Worm (Caenorhabditis elegans) whole organism, late embryonic: ENCODE measurements around the gene inx-11.

Experiments used
- C08G9.2 ChIP-seq: sonication (generic microtip); optimal IDR thresholded peaks from 2 replicates; lab custom pipeline; 2016; ENCODE audit warnings: mild to moderate bottlenecking, missing genetic modification characterization, moderate library complexity, missing compliant biosample characterization
- C38D4.7 ChIP-seq: fragments of 200-800 bp; sonication (Bioruptor generic); optimal IDR thresholded peaks from 2 replicates; lab custom pipeline; 2018; ENCODE audit warnings: mild to moderate bottlenecking, missing genetic modification characterization, moderate library complexity, missing compliant biosample characterization
- F13H6.1 ChIP-seq: sonication (generic microtip); optimal IDR thresholded peaks from 2 replicates; lab custom pipeline; 2016; ENCODE audit warnings: missing genetic modification characterization, missing compliant biosample characterization
- K02D7.2 ChIP-seq: sonication (generic microtip); optimal IDR thresholded peaks from 2 replicates; lab custom pipeline; 2017; ENCODE audit warnings: mild to moderate bottlenecking, missing genetic modification characterization, missing compliant biosample characterization
- K09A11.1 ChIP-seq: sonication (generic microtip); optimal IDR thresholded peaks from 2 replicates; lab custom pipeline; 2017; ENCODE audit warnings: antibody characterized with exemption, mild to moderate bottlenecking, missing genetic modification characterization, missing compliant biosample characterization; ENCODE audit not compliant: insufficient read depth
- T23F11.4 ChIP-seq: fragments of 200-800 bp; sonication (Bioruptor generic); optimal IDR thresholded peaks from 2 replicates; lab custom pipeline; 2018; ENCODE audit warnings: mild to moderate bottlenecking, missing genetic modification characterization, missing compliant biosample characterization
- ahr-1 ChIP-seq: sonication (generic microtip); optimal IDR thresholded peaks from 2 replicates; lab custom pipeline; 2016; ENCODE audit warnings: missing genetic modification characterization, missing compliant biosample characterization
- ama-1 ChIP-seq: fragments of 150-350 bp; optimal IDR thresholded peaks from 2 replicates; lab custom pipeline; 2014
- ceh-2 ChIP-seq: sonication (generic microtip); optimal IDR thresholded peaks from 2 replicates; lab custom pipeline; 2016; ENCODE audit warnings: missing genotype, missing genetic modification characterization, missing compliant biosample characterization
- ceh-22 ChIP-seq: sonication (generic microtip); optimal IDR thresholded peaks from 2 replicates; lab custom pipeline; 2017; ENCODE audit warnings: missing biosample characterization, missing genetic modification characterization
- ceh-24 ChIP-seq: sonication (generic microtip); optimal IDR thresholded peaks from 2 replicates; lab custom pipeline; 2016; ENCODE audit warnings: mild to moderate bottlenecking, missing genetic modification characterization, missing compliant biosample characterization
- ceh-30 ChIP-seq: fragments of 150-350 bp; optimal IDR thresholded peaks from 2 replicates; lab custom pipeline; 2014; ENCODE audit warnings: missing biosample characterization, missing genetic modification characterization
- ceh-31 ChIP-seq: sonication (generic microtip); optimal IDR thresholded peaks from 2 replicates; lab custom pipeline; 2016; ENCODE audit warnings: missing genetic modification characterization, missing compliant biosample characterization
- ceh-34 ChIP-seq: sonication (generic microtip); optimal IDR thresholded peaks from 2 replicates; lab custom pipeline; 2016; ENCODE audit warnings: mild to moderate bottlenecking, missing genetic modification characterization, missing compliant biosample characterization
- ceh-45 ChIP-seq: fragments of 200-800 bp; sonication (Bioruptor generic); IDR thresholded peaks from 2 replicates; pipeline ENCODE4 v1.3.6; 2022; ENCODE audit warnings: missing genetic modification reagents, missing genetic modification characterization, missing compliant biosample characterization
- ceh-9 ChIP-seq: sonication (generic microtip); optimal IDR thresholded peaks from 2 replicates; lab custom pipeline; 2016; ENCODE audit warnings: mild to moderate bottlenecking, missing genetic modification characterization, inconsistent platforms, missing compliant biosample characterization
- che-1 ChIP-seq: sonication (generic microtip); optimal IDR thresholded peaks from 2 replicates; lab custom pipeline; 2016; ENCODE audit warnings: mild to moderate bottlenecking, missing genetic modification characterization, missing compliant biosample characterization
- dmd-4 ChIP-seq: sonication (generic microtip); optimal IDR thresholded peaks from 2 replicates; lab custom pipeline; 2016; ENCODE audit warnings: borderline replicate concordance, missing genetic modification characterization, missing compliant biosample characterization
- elt-4 ChIP-seq: sonication (generic microtip); optimal IDR thresholded peaks from 2 replicates; lab custom pipeline; 2016; ENCODE audit warnings: missing genetic modification characterization, missing compliant biosample characterization
- ets-4 ChIP-seq: sonication (generic microtip); optimal IDR thresholded peaks from 2 replicates; lab custom pipeline; 2016; ENCODE audit warnings: missing genetic modification characterization, missing compliant biosample characterization
- eyg-1 ChIP-seq: sonication (generic microtip); optimal IDR thresholded peaks from 2 replicates; lab custom pipeline; 2016; ENCODE audit warnings: missing genotype, missing genetic modification characterization, missing compliant biosample characterization
- fax-1 ChIP-seq: sonication (generic microtip); optimal IDR thresholded peaks from 2 replicates; lab custom pipeline; 2016; ENCODE audit warnings: missing genotype, missing genetic modification characterization, missing compliant biosample characterization
- fkh-6 ChIP-seq: sonication (generic microtip); optimal IDR thresholded peaks from 2 replicates; lab custom pipeline; 2016; ENCODE audit warnings: missing genetic modification characterization, missing compliant biosample characterization
- hlh-15 ChIP-seq: sonication (generic microtip); optimal IDR thresholded peaks from 2 replicates; lab custom pipeline; 2016; ENCODE audit warnings: missing genetic modification characterization, missing compliant biosample characterization
- hlh-6 ChIP-seq: sonication (generic microtip); optimal IDR thresholded peaks from 2 replicates; lab custom pipeline; 2016; ENCODE audit warnings: missing genotype, missing genetic modification characterization, missing compliant biosample characterization
- lim-6 ChIP-seq: sonication (generic microtip); optimal IDR thresholded peaks from 2 replicates; lab custom pipeline; 2016; ENCODE audit warnings: missing genetic modification characterization, missing compliant biosample characterization
- mec-3 ChIP-seq: sonication (generic microtip); optimal IDR thresholded peaks from 2 replicates; lab custom pipeline; 2016; ENCODE audit warnings: borderline replicate concordance, missing genetic modification characterization, missing compliant biosample characterization
- nfya-1 ChIP-seq: sonication (generic microtip); optimal IDR thresholded peaks from 2 replicates; lab custom pipeline; 2017; ENCODE audit warnings: missing genetic modification characterization, mild to moderate bottlenecking, missing compliant biosample characterization, antibody characterized with exemption, moderate library complexity
- nhr-11 ChIP-seq: fragments of 150-350 bp; optimal IDR thresholded peaks from 2 replicates; lab custom pipeline; 2014; ENCODE audit warnings: missing biosample characterization, missing genetic modification characterization
- npax-4 ChIP-seq: sonication (generic microtip); optimal IDR thresholded peaks from 2 replicates; lab custom pipeline; 2016; ENCODE audit warnings: missing genetic modification characterization, missing compliant biosample characterization
- odd-2 ChIP-seq: sonication (generic microtip); optimal IDR thresholded peaks from 2 replicates; lab custom pipeline; 2017; ENCODE audit warnings: antibody characterized with exemption, mild to moderate bottlenecking, missing genetic modification characterization, missing compliant biosample characterization
- pat-9 ChIP-seq: fragments of 200-800 bp; sonication (Bioruptor generic); optimal IDR thresholded peaks from 2 replicates; lab custom pipeline; 2018; ENCODE audit warnings: mild to moderate bottlenecking, missing genetic modification characterization, moderate library complexity, missing compliant biosample characterization
- pax-1 ChIP-seq: fragments of 150-350 bp; optimal IDR thresholded peaks from 2 replicates; lab custom pipeline; 2014; ENCODE audit warnings: missing biosample characterization, missing genetic modification characterization
- pha-4 ChIP-seq: fragments of 150-350 bp; optimal IDR thresholded peaks from 2 replicates; lab custom pipeline; 2018; ENCODE audit warnings: missing biosample characterization, missing genetic modification reagents, missing genetic modification characterization
- pros-1 ChIP-seq: fragments of 150-350 bp; optimal IDR thresholded peaks from 2 replicates; lab custom pipeline; 2014; ENCODE audit warnings: missing biosample characterization, missing genetic modification reagents, missing genetic modification characterization
- ref-2 ChIP-seq: sonication (generic microtip); optimal IDR thresholded peaks from 2 replicates; lab custom pipeline; 2016; ENCODE audit warnings: missing genetic modification characterization, missing compliant biosample characterization
- rnt-1 ChIP-seq: sonication (generic microtip); optimal IDR thresholded peaks from 2 replicates; lab custom pipeline; 2016; ENCODE audit warnings: missing genetic modification characterization, missing compliant biosample characterization
- sdc-2 ChIP-seq: sonication (generic microtip); optimal IDR thresholded peaks from 2 replicates; lab custom pipeline; 2016; ENCODE audit warnings: missing genotype, missing genetic modification characterization, missing compliant biosample characterization
- sox-2 ChIP-seq: fragments of 200-800 bp; sonication (Bioruptor generic); IDR thresholded peaks from 2 replicates; pipeline ENCODE4 v1.3.6; 2022; ENCODE audit warnings: missing genetic modification reagents, missing genetic modification characterization, missing compliant biosample characterization
- sox-4 ChIP-seq: sonication (generic microtip); optimal IDR thresholded peaks from 2 replicates; lab custom pipeline; 2017; ENCODE audit warnings: mild to moderate bottlenecking, missing genetic modification characterization, inconsistent platforms, missing compliant biosample characterization
- syd-9 ChIP-seq: sonication (generic microtip); optimal IDR thresholded peaks from 2 replicates; lab custom pipeline; 2016; ENCODE audit warnings: mild to moderate bottlenecking, missing genetic modification characterization, moderate library complexity, missing compliant biosample characterization
- tbx-2 ChIP-seq: sonication (generic microtip); optimal IDR thresholded peaks from 2 replicates; lab custom pipeline; 2016; ENCODE audit warnings: missing genetic modification characterization, missing compliant biosample characterization
- tbx-7 ChIP-seq: sonication (generic microtip); optimal IDR thresholded peaks from 2 replicates; lab custom pipeline; 2016; ENCODE audit warnings: missing genotype, missing genetic modification characterization, missing compliant biosample characterization
- unc-3 ChIP-seq, 2 experiments: fragments of 200-800 bp in 1 of 2; sonication (Bioruptor generic) in 1 of 2; sonication (generic microtip) in 1 of 2; conservative IDR thresholded peaks in 1 of 2; optimal IDR thresholded peaks in 1 of 2; 2 replicates each; pipeline versions ENCODE4 v1.3.6 to Lab custom; 2016 to 2022; ENCODE audit warnings: missing compliant biosample characterization in 2 of 2, missing genetic modification characterization in 2 of 2, missing genetic modification reagents in 1 of 2
- unc-86 ChIP-seq: sonication (generic microtip); optimal IDR thresholded peaks from 2 replicates; lab custom pipeline; 2016; ENCODE audit warnings: missing genetic modification characterization, missing compliant biosample characterization
- zip-5 ChIP-seq: sonication (generic microtip); optimal IDR thresholded peaks from 2 replicates; lab custom pipeline; 2016; ENCODE audit warnings: missing genetic modification characterization, missing compliant biosample characterization
- ztf-16 ChIP-seq: sonication (generic microtip); optimal IDR thresholded peaks from 2 replicates; lab custom pipeline; 2017; ENCODE audit warnings: missing genetic modification characterization, missing compliant biosample characterization

inx-11 gene

ce11 chrV:12455695-12456094 lies 31.3 kb upstream of the inx-11 start:
- TF ChIP-seq T23F11.4 (GFP tag; lab: Kevin White, UChicago) (no peak), ceh-24 (tag; lab: Kevin White, UChicago) (no peak), che-1 (tag; lab: Kevin White, UChicago) (no peak), pat-9 (tag; lab: Kevin White, UChicago) (no peak), nfya-1 (tag; lab: Kevin White, UChicago) (no peak), hlh-6 (tag; lab: Kevin White, UChicago) (no peak), unc-86 (tag; lab: Kevin White, UChicago) (no peak), ceh-22 (tag; lab: Kevin White, UChicago) (no peak), tbx-7 (tag; lab: Kevin White, UChicago) (no peak), ceh-30 (no peak), odd-2 (tag; lab: Kevin White, UChicago) (no peak), ceh-31 (tag; lab: Kevin White, UChicago) (no peak), fkh-6 (tag; lab: Kevin White, UChicago) (no peak)
- TF ChIP-seq, all 69 proteins: peak for 0

ce11 chrV:12460583-12460982 lies 26.5 kb upstream of the inx-11 start:
- no peak for TF ChIP-seq ceh-2 (tag; lab: Kevin White, UChicago)
- no peak for TF ChIP-seq pros-1 (tag; lab: Kevin White, UChicago)
- TF ChIP-seq npax-4 = no peak
- TF ChIP-seq nhr-11 (tag; lab: Kevin White, UChicago) = no peak
- no peak for TF ChIP-seq lim-6
- no peak for TF ChIP-seq ahr-1 (tag; lab: Kevin White, UChicago)
- no peak for TF ChIP-seq eyg-1 (tag; lab: Kevin White, UChicago)
- TF ChIP-seq mec-3 (tag; lab: Kevin White, UChicago) = no peak
- TF ChIP-seq unc-3 (GFP tag; conservative IDR thresholded peaks at IDR 0.05; lab: Robert Waterston, UW) = no peak
- TF ChIP-seq unc-3 (tag; optimal IDR thresholded peaks at IDR 0.05; lab: Kevin White, UChicago) = no peak
- no peak for TF ChIP-seq tbx-2
- TF ChIP-seq K09A11.1 (tag; lab: Kevin White, UChicago) = no peak
- no peak for TF ChIP-seq che-1 (tag; lab: Kevin White, UChicago)
- no peak for TF ChIP-seq hlh-6 (tag; lab: Kevin White, UChicago)
- no peak for TF ChIP-seq ceh-9
- TF ChIP-seq zip-5 (tag; lab: Kevin White, UChicago) = no peak
- no peak for TF ChIP-seq syd-9

ce11 chrV:12462908-12463307 lies 24.1 kb upstream of the inx-11 start, which contains the start of gene egl-10:
Gene egl-10 (minus strand): TSS chrV:12463008.
- TF ChIP-seq rnt-1 (no peak), hlh-15 (tag; lab: Kevin White, UChicago) (no peak), ceh-24 (tag; lab: Kevin White, UChicago) (no peak), ceh-31 (tag; lab: Kevin White, UChicago) (no peak), F13H6.1 (tag; lab: Kevin White, UChicago) (no peak), ceh-45 (GFP tag; lab: Robert Waterston, UW) (no peak), C38D4.7 (no peak)

DNA sequence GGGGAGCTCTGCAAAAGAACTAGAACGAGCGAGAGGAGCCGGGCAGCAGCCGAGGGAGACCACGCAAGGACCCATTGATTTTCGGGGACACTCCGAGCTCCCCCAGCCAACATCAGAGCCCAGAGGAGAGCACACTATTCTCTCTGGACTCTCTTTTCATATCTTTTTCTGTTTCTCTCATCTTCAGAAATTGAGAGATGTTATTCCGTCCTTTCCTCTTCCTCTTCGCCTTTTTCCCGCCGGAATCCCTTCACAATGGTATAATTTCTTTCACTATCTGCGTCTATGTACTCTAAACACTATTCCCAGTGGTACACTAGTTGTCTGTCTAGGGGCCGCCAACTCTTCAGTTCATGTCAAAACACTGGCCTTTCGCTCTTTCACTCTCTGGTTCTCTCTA lies 21.6 kb upstream of the inx-11 start:
- peak; percentile 38; the same call in 1 of the 2 replicates for TF ChIP-seq sox-2 (GFP tag; lab: Robert Waterston, UW)
- no peak for TF ChIP-seq ets-4 (tag; lab: Kevin White, UChicago)
- no peak for TF ChIP-seq ceh-9
- TF ChIP-seq sox-4 (tag; lab: Kevin White, UChicago) = no peak
- TF ChIP-seq pax-1 = no peak
- no peak for TF ChIP-seq ama-1 (lab: Kevin White, UChicago)
- TF ChIP-seq fax-1 (tag; lab: Kevin White, UChicago) = peak; percentile 23
- TF ChIP-seq ceh-34 (tag; lab: Kevin White, UChicago) = peak; percentile 79
- no peak for TF ChIP-seq pha-4 (tag; lab: Kevin White, UChicago)
- TF ChIP-seq K09A11.1 (tag; lab: Kevin White, UChicago) = peak; percentile 13
- no peak for TF ChIP-seq ceh-24 (tag; lab: Kevin White, UChicago)
- peak; percentile 83 for TF ChIP-seq tbx-2
- no peak for TF ChIP-seq dmd-4 (tag; lab: Kevin White, UChicago)
- peak; percentile 67 for TF ChIP-seq ref-2 (tag; lab: Kevin White, UChicago)
- no peak for TF ChIP-seq K02D7.2 (tag; lab: Kevin White, UChicago)
- no peak for TF ChIP-seq hlh-6 (tag; lab: Kevin White, UChicago)
- TF ChIP-seq ceh-45 (GFP tag; lab: Robert Waterston, UW) = no peak
- no peak for TF ChIP-seq zip-5 (tag; lab: Kevin White, UChicago)
- TF ChIP-seq sdc-2 (tag; lab: Kevin White, UChicago) = no peak
- TF ChIP-seq mec-3 (tag; lab: Kevin White, UChicago) = no peak
- TF ChIP-seq elt-4 (tag; lab: Kevin White, UChicago) = no peak
- TF ChIP-seq T23F11.4 (GFP tag; lab: Kevin White, UChicago) = no peak
- no peak for TF ChIP-seq ztf-16 (tag; lab: Kevin White, UChicago)
- no peak for TF ChIP-seq C08G9.2 (tag; lab: Kevin White, UChicago)
